Fruit fly (Drosophila melanogaster): ENCODE measurements around the gene C3G.

Gene C3G

dm6 chrX:6843841-6844440, 40.5 kb upstream of the C3G start, which contains the start of the genes CG14435 and Tmf (continued):
- peak; percentile 91 for TF ChIP-seq CG30403 (GFP tag; optimal IDR thresholded peaks at IDR 0.05)
- peak; percentile 85 for TF ChIP-seq CG31441 (GFP tag; IDR thresholded peaks at IDR 0.05)
- peak; percentile 57; the same call in 2 of the 3 replicates for TF ChIP-seq so (GFP tag; IDR thresholded peaks at IDR 0.05)
- TF ChIP-seq Hmx (GFP tag; optimal IDR thresholded peaks at IDR 0.05) = peak; percentile 45
- peak; percentile 57 for TF ChIP-seq Elba2 (GFP tag; optimal IDR thresholded peaks at IDR 0.05)
- TF ChIP-seq CG7556 (GFP tag; optimal IDR thresholded peaks at IDR 0.05) = peak; percentile 79
- TF ChIP-seq CG18599 (GFP tag; optimal IDR thresholded peaks at IDR 0.05) = peak; percentile 82
- peak; percentile 44 for TF ChIP-seq jumu (GFP tag; optimal IDR thresholded peaks at IDR 0.05)
- TF ChIP-seq NC2β (GFP tag; optimal IDR thresholded peaks at IDR 0.05) = peak; percentile 31
- no peak for TF ChIP-seq sd (tag; optimal IDR thresholded peaks at IDR 0.05)
- TF ChIP-seq CG18619 (GFP tag; optimal IDR thresholded peaks at IDR 0.05) = peak; percentile 83
- TF ChIP-seq da (GFP tag; optimal IDR thresholded peaks at IDR 0.05) = no peak
- peak; percentile 59 for TF ChIP-seq odd (GFP tag; optimal IDR thresholded peaks at IDR 0.05)
- TF ChIP-seq bsh (GFP tag; optimal IDR thresholded peaks at IDR 0.05) = peak in 1 of 2 experiments; percentile 79
- TF ChIP-seq CG4282 (GFP tag; optimal IDR thresholded peaks at IDR 0.05) = no peak
- peak; percentile 56; the same call in 1 of the 2 replicates for TF ChIP-seq gt (GFP tag; IDR thresholded peaks at IDR 0.05)
- peak; percentile 42 for TF ChIP-seq CG10274 (GFP tag; optimal IDR thresholded peaks at IDR 0.05)
- peak; percentile 52 for TF ChIP-seq CG16863 (GFP tag; optimal IDR thresholded peaks at IDR 0.05)
- peak; percentile 77 for TF ChIP-seq CG10147 (GFP tag; optimal IDR thresholded peaks at IDR 0.05)
- no peak for TF ChIP-seq btn (GFP tag; optimal IDR thresholded peaks at IDR 0.05)
- TF ChIP-seq Opbp (GFP tag; IDR thresholded peaks at IDR 0.05; ENCODE audit: partially characterized antibody) = peak; percentile 49; the same call in 2 of the 3 replicates
- TF ChIP-seq dpn (GFP tag; optimal IDR thresholded peaks at IDR 0.05) = peak; percentile 62 to 81
- TF ChIP-seq unpg (GFP tag; optimal IDR thresholded peaks at IDR 0.05) = peak; percentile 84
- TF ChIP-seq CG11723 (GFP tag; optimal IDR thresholded peaks at IDR 0.05) = peak; percentile 63
- peak; percentile 82 for TF ChIP-seq lilli (GFP tag; optimal IDR thresholded peaks at IDR 0.05)
- TF ChIP-seq Abd-B (GFP tag; optimal IDR thresholded peaks at IDR 0.05) = peak; percentile 90
- no peak for TF ChIP-seq cg (GFP tag; optimal IDR thresholded peaks at IDR 0.05)
- TF ChIP-seq run (tag; optimal IDR thresholded peaks at IDR 0.05) = no peak
- TF ChIP-seq CG10654 (GFP tag; optimal IDR thresholded peaks at IDR 0.05) = peak; percentile 64
- TF ChIP-seq zf30C (GFP tag; optimal IDR thresholded peaks at IDR 0.05) = no peak
- TF ChIP-seq CG2199 (GFP tag; IDR thresholded peaks at IDR 0.05) = 0 out of 3 replicates have a peak, but pooled peaks have one; percentile 24
- TF ChIP-seq Dad (GFP tag; optimal IDR thresholded peaks at IDR 0.05) = peak; percentile 51
- TF ChIP-seq pb (GFP tag; optimal IDR thresholded peaks at IDR 0.05) = no peak
- peak; percentile 88 for TF ChIP-seq CG6689 (GFP tag; IDR thresholded peaks at IDR 0.05)
- TF ChIP-seq gcm (GFP tag; optimal IDR thresholded peaks at IDR 0.05) = peak; percentile 62
- TF ChIP-seq D (optimal IDR thresholded peaks at IDR 0.05) = no peak
- peak; percentile 76 for TF ChIP-seq D (GFP tag; optimal IDR thresholded peaks at IDR 0.05)
- TF ChIP-seq HmgD (GFP tag; optimal IDR thresholded peaks at IDR 0.05) = no peak
- peak; percentile 81 for TF ChIP-seq slou (GFP tag; optimal IDR thresholded peaks at IDR 0.05)
- peak; percentile 77 for TF ChIP-seq Oaz (GFP tag; IDR thresholded peaks at IDR 0.05)
- no peak for TF ChIP-seq grn (GFP tag; optimal IDR thresholded peaks at IDR 0.05)
- peak; percentile 62 for TF ChIP-seq CG7928 (GFP tag; optimal IDR thresholded peaks at IDR 0.05)
- TF ChIP-seq CG11085 (GFP tag; IDR thresholded peaks at IDR 0.05) = peak; percentile 78
- TF ChIP-seq BtbVII (GFP tag; optimal IDR thresholded peaks at IDR 0.05) = peak; percentile 74
- peak; percentile 59 for TF ChIP-seq HLH54F (GFP tag; optimal IDR thresholded peaks at IDR 0.05)
- peak; percentile 44 for TF ChIP-seq psq (GFP tag; optimal IDR thresholded peaks at IDR 0.05)
- TF ChIP-seq cas (GFP tag; IDR thresholded peaks at IDR 0.05) = 0 out of 2 replicates have a peak, but pooled peaks have one; percentile 72
- TF ChIP-seq NK7.1 (GFP tag; optimal IDR thresholded peaks at IDR 0.05) = peak; percentile 2
- peak; percentile 31 for TF ChIP-seq CG17186 (GFP tag; optimal IDR thresholded peaks at IDR 0.05)
- peak; percentile 85 for TF ChIP-seq NfI (GFP tag; optimal IDR thresholded peaks at IDR 0.05)

Data from whole organism, embryonic.